Fruit fly (Drosophila melanogaster): ENCODE results near the gene CG13994.
A peak's percentile ranks its signal among the peaks of the same experiment; 100 is the strongest.

CG13994 gene

dm6 chr2L:6047528-6048160 is 15.1 kb upstream of the CG13994 start, which contains the start of gene IPIP (continued):
- TF ChIP-seq Fer3 (tag; optimal IDR thresholded peaks at IDR 0.05) (no peak), dysf (GFP tag; IDR thresholded peaks at IDR 0.05) (0 out of 3 replicates have a peak, but pooled peaks have one; percentile 1), Hmx (GFP tag; optimal IDR thresholded peaks at IDR 0.05) (no peak), CG11723 (GFP tag; optimal IDR thresholded peaks at IDR 0.05) (no peak), zfh1 (GFP tag; IDR thresholded peaks at IDR 0.05) (peak; percentile 54; the same call in 2 of the 3 replicates), Rx (GFP tag; IDR thresholded peaks at IDR 0.05) (peak; percentile 43; the same call in 1 of the 2 replicates), CG2199 (GFP tag; IDR thresholded peaks at IDR 0.05) (peak; percentile 56; the same call in 1 of the 3 replicates), CG8478 (optimal IDR thresholded peaks at IDR 0.05) (no peak), BtbVII (GFP tag; optimal IDR thresholded peaks at IDR 0.05) (no peak), Gsc (GFP tag; IDR thresholded peaks at IDR 0.05) (no peak), sc (optimal IDR thresholded peaks at IDR 0.05) (no peak), sc (GFP tag; optimal IDR thresholded peaks at IDR 0.05) (no peak), CG11085 (GFP tag; IDR thresholded peaks at IDR 0.05) (0 out of 2 replicates have a peak, but pooled peaks have one; percentile 37), ftz-f1 (GFP tag; optimal IDR thresholded peaks at IDR 0.05) (peak; percentile 66), CG31224 (GFP tag; IDR thresholded peaks at IDR 0.05) (no peak), crol (GFP tag; IDR thresholded peaks at IDR 0.05) (no peak), Dip2 (GFP tag; IDR thresholded peaks at IDR 0.05) (no peak), hbn (GFP tag; IDR thresholded peaks at IDR 0.05; ENCODE audit: partially characterized antibody) (peak; percentile 68; the same call in 1 of the 2 replicates), CG30020 (tag; optimal IDR thresholded peaks at IDR 0.05) (peak; percentile 61), Oli (tag; optimal IDR thresholded peaks at IDR 0.05) (no peak), CG16779 (GFP tag; IDR thresholded peaks at IDR 0.05) (0 out of 2 replicates have a peak, but pooled peaks have one; percentile 50), CG17361 (GFP tag; IDR thresholded peaks at IDR 0.05) (no peak), CG17186 (GFP tag; optimal IDR thresholded peaks at IDR 0.05) (peak; percentile 49), HLH4C (GFP tag; IDR thresholded peaks at IDR 0.05; ENCODE audit: partially characterized antibody) (peak; percentile 74), CG2712 (tag; optimal IDR thresholded peaks at IDR 0.05) (peak; percentile 46), CG3407 (GFP tag; optimal IDR thresholded peaks at IDR 0.05) (no peak), stc (GFP tag; IDR thresholded peaks at IDR 0.05) (0 out of 2 replicates have a peak, but pooled peaks have one; percentile 9), gfzf (GFP tag; optimal IDR thresholded peaks at IDR 0.05) (peak; percentile 29), Max (GFP tag; optimal IDR thresholded peaks at IDR 0.05) (peak; percentile 4), her (GFP tag; optimal IDR thresholded peaks at IDR 0.05) (peak; percentile 2), CG9817 (tag; optimal IDR thresholded peaks at IDR 0.05) (peak; percentile 32), tna (GFP tag; IDR thresholded peaks at IDR 0.05; ENCODE audit: partially characterized antibody) (peak; percentile 79), CG7372 (GFP tag; IDR thresholded peaks at IDR 0.05) (peak; percentile 42; the same call in 1 of the 2 replicates), ranshi (GFP tag; IDR thresholded peaks at IDR 0.05) (0 out of 2 replicates have a peak, but pooled peaks have one; percentile 27), CG18262 (tag; optimal IDR thresholded peaks at IDR 0.05) (peak; percentile 12), Blimp-1 (GFP tag; optimal IDR thresholded peaks at IDR 0.05) (peak; percentile 19), al (GFP tag; IDR thresholded peaks at IDR 0.05) (0 out of 2 replicates have a peak, but pooled peaks have one; percentile 8), org-1 (GFP tag; optimal IDR thresholded peaks at IDR 0.05) (no peak), Dp (GFP tag; optimal IDR thresholded peaks at IDR 0.05) (peak; percentile 28), ci (GFP tag; IDR thresholded peaks at IDR 0.05) (peak; percentile 79), mam (GFP tag; optimal IDR thresholded peaks at IDR 0.05) (peak; percentile 52), Mad (GFP tag; optimal IDR thresholded peaks at IDR 0.05) (peak; percentile 6), trh (GFP tag; optimal IDR thresholded peaks at IDR 0.05) (no peak), ind (GFP tag; optimal IDR thresholded peaks at IDR 0.05) (peak; percentile 12), CG32772 (GFP tag; IDR thresholded peaks at IDR 0.05) (peak; percentile 23; the same call in 1 of the 2 replicates), Deaf1 (tag; optimal IDR thresholded peaks at IDR 0.05) (peak; percentile 68), pan (optimal IDR thresholded peaks at IDR 0.05) (no peak), pan (GFP tag; optimal IDR thresholded peaks at IDR 0.05 in 1 of 2, IDR thresholded peaks at IDR 0.05 in 1 of 2) (peak in 1 of 2 experiments; percentile 43), dpn (GFP tag; optimal IDR thresholded peaks at IDR 0.05) (peak; percentile 7 to 29), CG42726 (GFP tag; IDR thresholded peaks at IDR 0.05; ENCODE audit: partially characterized antibody) (peak; percentile 93)

All from whole organism, embryonic.